Worm (Caenorhabditis elegans) whole organism, L4 larva: ENCODE data around the gene npr-22.

Experiments
- R02D3.7 ChIP-seq: fragments of 150-350 bp; sonication (generic microtip); optimal IDR thresholded peaks from 3 replicates; lab custom pipeline; 2014; ENCODE audit warnings: missing biosample characterization, missing genetic modification characterization
- ZK546.5 ChIP-seq, 2 experiments: sonication (generic microtip); optimal IDR thresholded peaks; 2 replicates each; lab custom pipeline; 2017; ENCODE audit warnings: missing biosample characterization in 2 of 2, missing genetic modification characterization in 2 of 2
- aly-2 ChIP-seq: sonication (generic microtip); optimal IDR thresholded peaks from 2 replicates; lab custom pipeline; 2018; ENCODE audit warnings: missing biosample characterization, missing genetic modification characterization
- dpl-1 ChIP-seq: fragments of 150-350 bp; optimal IDR thresholded peaks from 2 replicates; lab custom pipeline; 2014; ENCODE audit warnings: missing biosample characterization, missing genetic modification reagents, missing genetic modification characterization
- lin-38 ChIP-seq: fragments of 200-800 bp; sonication (Bioruptor generic); IDR thresholded peaks from 2 replicates; pipeline ENCODE4 v1.3.6; 2022; ENCODE audit warnings: missing genetic modification reagents, missing genetic modification characterization, missing compliant biosample characterization
- lsy-2 ChIP-seq, 2 experiments: fragments of 150-350 bp in 1 of 2; sonication (generic microtip) in 1 of 2; optimal IDR thresholded peaks; 2 replicates each; lab custom pipeline; 2014 to 2017; ENCODE audit warnings: missing biosample characterization in 2 of 2, missing genetic modification characterization in 2 of 2
- mep-1 ChIP-seq: fragments of 150-350 bp; sonication (generic microtip); optimal IDR thresholded peaks from 3 replicates; lab custom pipeline; 2014; ENCODE audit warnings: missing biosample characterization, missing genetic modification characterization
- nhr-42 ChIP-seq: fragments of 200-800 bp; sonication (Bioruptor generic); IDR thresholded peaks from 2 replicates; pipeline ENCODE4 v1.3.6; 2022; ENCODE audit warnings: missing genetic modification characterization, missing compliant biosample characterization
- pqm-1 ChIP-seq: sonication (generic microtip); optimal IDR thresholded peaks from 2 replicates; lab custom pipeline; 2017; ENCODE audit warnings: missing biosample characterization, missing genetic modification characterization
- skn-1 ChIP-seq: fragments of 150-350 bp; optimal IDR thresholded peaks from 2 replicates; lab custom pipeline; 2014; ENCODE audit warnings: missing biosample characterization, missing genetic modification characterization
- tra-1 ChIP-seq: fragments of 200-800 bp; sonication (Bioruptor generic); IDR thresholded peaks from 2 replicates; pipeline ENCODE4 v1.3.6; 2022; ENCODE audit warnings: missing genetic modification reagents, missing genetic modification characterization, missing compliant biosample characterization

ce11 chrIV:8595767-8596166, 36.5 kb downstream of the npr-22 start, which contains the start of gene clec-181:
- TF ChIP-seq skn-1 (tag; lab: Kevin White, UChicago), result no peak
- no peak for TF ChIP-seq dpl-1 (GFP tag; lab: Kevin White, UChicago)
- no peak for TF ChIP-seq mep-1
- no peak for TF ChIP-seq tra-1 (GFP tag; lab: Robert Waterston, UW)
- TF ChIP-seq pqm-1, result no peak
- no peak for TF ChIP-seq aly-2
- TF ChIP-seq ZK546.5 (tag; optimal IDR thresholded peaks at IDR 0.05; lab: Kevin White, UChicago), result no peak
- TF ChIP-seq lin-38 (GFP tag; lab: Robert Waterston, UW), result no peak
- TF ChIP-seq nhr-42 (GFP tag; lab: Robert Waterston, UW), result no peak
- TF ChIP-seq lsy-2 (tag; optimal IDR thresholded peaks at IDR 0.05; lab: Kevin White, UChicago), result no peak
- no peak for TF ChIP-seq R02D3.7 (tag; lab: Kevin White, UChicago)
